Worm (Caenorhabditis elegans): ENCODE data around the gene let-19.

let-19 gene

ce11 chrII:8822711-8823110 lies 51.9 kb downstream of the let-19 start:
- peak; percentile 20 for TF ChIP-seq dve-1 (tag; optimal IDR thresholded peaks at IDR 0.05; ENCODE audit: insufficient read depth)
- TF ChIP-seq hlh-30 (tag; optimal IDR thresholded peaks at IDR 0.05; ENCODE audit: insufficient read depth), result peak; percentile 57
- TF ChIP-seq gei-8 (GFP tag; optimal IDR thresholded peaks at IDR 0.05), result peak; percentile 34
- no peak for TF ChIP-seq mdt-29 (GFP tag; IDR thresholded peaks at IDR 0.05)
- no peak for TF ChIP-seq hmg-1.1 (GFP tag; IDR thresholded peaks at IDR 0.05)
- peak; percentile 73 for TF ChIP-seq dmd-6 (GFP tag; IDR thresholded peaks at IDR 0.05)
- no peak for TF ChIP-seq spr-3 (GFP tag; optimal IDR thresholded peaks at IDR 0.05)
- peak in 1 of 2 experiments; percentile 64 for TF ChIP-seq mdl-1 (tag; optimal IDR thresholded peaks at IDR 0.05)
- TF ChIP-seq snpc-4 (tag; optimal IDR thresholded peaks at IDR 0.05), result no peak
- TF ChIP-seq duxl-1 (tag; optimal IDR thresholded peaks at IDR 0.05; ENCODE audit: poor library complexity), result no peak
- TF ChIP-seq nhr-25 (tag; optimal IDR thresholded peaks at IDR 0.05; ENCODE audit: borderline replicate concordance, insufficient read depth), result no peak
- TF ChIP-seq nhr-28 (tag; optimal IDR thresholded peaks at IDR 0.05), result peak; percentile 76
- TF ChIP-seq lin-29 (GFP tag; IDR thresholded peaks at IDR 0.05), result no peak
- TF ChIP-seq hlh-11 (tag; optimal IDR thresholded peaks at IDR 0.05), result peak; percentile 56
- TF ChIP-seq tra-1 (GFP tag; IDR thresholded peaks at IDR 0.05), result 0 out of 2 replicates have a peak, but pooled peaks have one; percentile 16
- TF ChIP-seq lsy-2 (tag; optimal IDR thresholded peaks at IDR 0.05), result peak in 1 of 2 experiments; percentile 0
- peak; percentile 98 for TF ChIP-seq mxl-3 (GFP tag; optimal IDR thresholded peaks at IDR 0.05)
- peak; percentile 93 for TF ChIP-seq nhr-48 (tag; optimal IDR thresholded peaks at IDR 0.05)
- TF ChIP-seq fos-1 (tag; optimal IDR thresholded peaks at IDR 0.05), result no peak
- peak in 1 of 2 experiments; percentile 97 for TF ChIP-seq unc-62 (GFP tag; optimal IDR thresholded peaks at IDR 0.05 in 1 of 2)
- no peak for TF ChIP-seq unc-62 (tag; optimal IDR thresholded peaks at IDR 0.05)
- no peak for TF ChIP-seq lim-7 (GFP tag; IDR thresholded peaks at IDR 0.05)
- peak; percentile 2 for TF ChIP-seq nhr-10 (tag; optimal IDR thresholded peaks at IDR 0.05)
- 0 out of 2 replicates have a peak, but pooled peaks have one; percentile 26 for TF ChIP-seq saeg-2 (GFP tag; IDR thresholded peaks at IDR 0.05)

- TF ChIP-seq zfp-3 (GFP tag; conservative IDR thresholded peaks at IDR 0.05), result no peak
- no peak for TF ChIP-seq mdt-29 (GFP tag; IDR thresholded peaks at IDR 0.05)
- TF ChIP-seq arid-1 (GFP tag; conservative IDR thresholded peaks at IDR 0.05), result no peak
Measured at ce11 chrII:8825769-8826168, 55.0 kb downstream of the let-19 start, which contains the start of gene nas-25. nas-25 (plus strand) TSS chrII:8826069.

ce11 chrII:8829189-8829588 lies 58.4 kb downstream of the let-19 start, which contains the start of gene F46C5.2:
F46C5.2 (minus strand) TSS chrII:8829289.
- no peak for TF ChIP-seq spr-3 (GFP tag; optimal IDR thresholded peaks at IDR 0.05)
- no peak for TF ChIP-seq dmd-9 (GFP tag; IDR thresholded peaks at IDR 0.05)
- TF ChIP-seq hmg-1.1 (GFP tag; IDR thresholded peaks at IDR 0.05), result no peak
- TF ChIP-seq dmd-8 (GFP tag; IDR thresholded peaks at IDR 0.05), result no peak
- no peak for TF ChIP-seq madf-5 (GFP tag; IDR thresholded peaks at IDR 0.05)
- TF ChIP-seq mdl-1 (tag; optimal IDR thresholded peaks at IDR 0.05), result no peak
- no peak for TF ChIP-seq F10B5.3 (tag; optimal IDR thresholded peaks at IDR 0.05)
- TF ChIP-seq lin-38 (GFP tag; IDR thresholded peaks at IDR 0.05), result no peak
- TF ChIP-seq zip-2 (tag; optimal IDR thresholded peaks at IDR 0.05), result no peak
- TF ChIP-seq nhr-48 (tag; optimal IDR thresholded peaks at IDR 0.05), result no peak
- TF ChIP-seq gei-8 (GFP tag; optimal IDR thresholded peaks at IDR 0.05), result no peak

ce11 chrII:8830917-8831316 lies 60.1 kb downstream of the let-19 start:
- TF ChIP-seq ctbp-1 (GFP tag; IDR thresholded peaks at IDR 0.05) (0 out of 2 replicates have a peak, but pooled peaks have one; percentile 37), F37D6.2 (tag; optimal IDR thresholded peaks at IDR 0.05) (no peak), aha-1 (tag) (peak; percentile 20), zip-11 (GFP tag; IDR thresholded peaks at IDR 0.05) (no peak)

Measured in whole organism, L4 larva.